Worm (Caenorhabditis elegans): ENCODE results near the gene Y119D3B.12.

Y119D3B.12 gene

ce11 chrIII:1201958-1202596, at the start of gene Y119D3B.12, which contains the start of gene mrpl-45:
Gene Y119D3B.12, plus strand, starts transcription at chrIII:1202546.
Gene mrpl-45, minus strand, starts transcription at chrIII:1202008.
- TF ChIP-seq unc-55 (GFP tag; optimal IDR thresholded peaks at IDR 0.05): no peak
- TF ChIP-seq F13H6.1 (tag; optimal IDR thresholded peaks at IDR 0.05): no peak
- TF ChIP-seq dmd-4 (tag; optimal IDR thresholded peaks at IDR 0.05; ENCODE audit: borderline replicate concordance): no peak
- no peak for TF ChIP-seq ref-2 (tag; optimal IDR thresholded peaks at IDR 0.05)
- TF ChIP-seq tbx-7 (tag; optimal IDR thresholded peaks at IDR 0.05): no peak
- no peak for TF ChIP-seq eyg-1 (tag; optimal IDR thresholded peaks at IDR 0.05)
- no peak for TF ChIP-seq ceh-30 (tag; optimal IDR thresholded peaks at IDR 0.05)
- TF ChIP-seq madf-2 (tag; optimal IDR thresholded peaks at IDR 0.05): peak; percentile 9
- TF ChIP-seq mec-3 (tag; optimal IDR thresholded peaks at IDR 0.05; ENCODE audit: borderline replicate concordance): no peak
- TF ChIP-seq C38D4.7 (GFP tag; optimal IDR thresholded peaks at IDR 0.05): no peak
- TF ChIP-seq hlh-13 (GFP tag; optimal IDR thresholded peaks at IDR 0.05): no peak
- TF ChIP-seq lim-6 (tag; optimal IDR thresholded peaks at IDR 0.05): no peak
- peak; percentile 38 for TF ChIP-seq unc-42 (tag; optimal IDR thresholded peaks at IDR 0.05)
- no peak for TF ChIP-seq ama-1 (optimal IDR thresholded peaks at IDR 0.05)
- no peak for TF ChIP-seq Y22D7AL.16 (tag; optimal IDR thresholded peaks at IDR 0.05)
- no peak for TF ChIP-seq ceh-22 (tag; optimal IDR thresholded peaks at IDR 0.05)
- TF ChIP-seq T23F11.4 (GFP tag; optimal IDR thresholded peaks at IDR 0.05): no peak
- no peak for TF ChIP-seq lin-11 (tag; optimal IDR thresholded peaks at IDR 0.05)
- TF ChIP-seq unc-86 (tag; optimal IDR thresholded peaks at IDR 0.05): peak; percentile 30
- TF ChIP-seq hlh-6 (tag; optimal IDR thresholded peaks at IDR 0.05): no peak
- TF ChIP-seq fkh-10 (GFP tag; optimal IDR thresholded peaks at IDR 0.05): no peak
- peak; percentile 22 for TF ChIP-seq ceh-2 (tag; optimal IDR thresholded peaks at IDR 0.05)
- no peak for TF ChIP-seq zip-5 (tag; optimal IDR thresholded peaks at IDR 0.05)
- TF ChIP-seq pha-4 (tag; optimal IDR thresholded peaks at IDR 0.05): no peak
- TF ChIP-seq ceh-9 (tag; optimal IDR thresholded peaks at IDR 0.05): no peak
- TF ChIP-seq hlh-15 (tag; optimal IDR thresholded peaks at IDR 0.05): no peak
- TF ChIP-seq K02D7.2 (tag; optimal IDR thresholded peaks at IDR 0.05): no peak
- no peak for TF ChIP-seq gmeb-2 (tag; optimal IDR thresholded peaks at IDR 0.05)
- peak; percentile 69 for TF ChIP-seq ztf-16 (tag; optimal IDR thresholded peaks at IDR 0.05)
- no peak for TF ChIP-seq sox-2 (GFP tag; IDR thresholded peaks at IDR 0.05)
- TF ChIP-seq rnt-1 (tag; optimal IDR thresholded peaks at IDR 0.05): peak; percentile 35
- no peak for TF ChIP-seq hlh-8 (tag; optimal IDR thresholded peaks at IDR 0.05)
- no peak for TF ChIP-seq ceh-19 (GFP tag; optimal IDR thresholded peaks at IDR 0.05)
- no peak for TF ChIP-seq pha-2 (tag; optimal IDR thresholded peaks at IDR 0.05)
- TF ChIP-seq pag-3 (tag; optimal IDR thresholded peaks at IDR 0.05; ENCODE audit: borderline replicate concordance): no peak
- no peak for TF ChIP-seq ahr-1 (tag; optimal IDR thresholded peaks at IDR 0.05)
- no peak for TF ChIP-seq syd-9 (tag; optimal IDR thresholded peaks at IDR 0.05)
- peak; percentile 84 for TF ChIP-seq ceh-48 (tag; optimal IDR thresholded peaks at IDR 0.05)
- TF ChIP-seq sdc-2 (tag; optimal IDR thresholded peaks at IDR 0.05): no peak
- TF ChIP-seq sox-4 (tag; optimal IDR thresholded peaks at IDR 0.05): no peak
- TF ChIP-seq elt-2 (tag; optimal IDR thresholded peaks at IDR 0.05): peak; percentile 54
- peak; percentile 22 for TF ChIP-seq che-1 (tag; optimal IDR thresholded peaks at IDR 0.05)
- peak; percentile 23 for TF ChIP-seq pat-9 (tag; optimal IDR thresholded peaks at IDR 0.05)
- no peak for TF ChIP-seq ceh-6 (GFP tag; optimal IDR thresholded peaks at IDR 0.05)
- no peak for TF ChIP-seq fkh-6 (tag; optimal IDR thresholded peaks at IDR 0.05)
- TF ChIP-seq dve-1 (tag; optimal IDR thresholded peaks at IDR 0.05): peak; percentile 25
- no peak for TF ChIP-seq C08G9.2 (tag; optimal IDR thresholded peaks at IDR 0.05)
- TF ChIP-seq pax-1 (tag; optimal IDR thresholded peaks at IDR 0.05): peak; percentile 4
- TF ChIP-seq nfya-1 (tag; optimal IDR thresholded peaks at IDR 0.05): peak; percentile 74
- TF ChIP-seq ttx-3 (tag; optimal IDR thresholded peaks at IDR 0.05): peak; percentile 50
- peak; percentile 20 for TF ChIP-seq ceh-34 (tag; optimal IDR thresholded peaks at IDR 0.05)
- peak; percentile 17 for TF ChIP-seq npax-4 (tag; optimal IDR thresholded peaks at IDR 0.05)
- TF ChIP-seq ceh-45 (GFP tag; IDR thresholded peaks at IDR 0.05): no peak

Data from whole organism, late embryonic.